Fruit fly (Drosophila melanogaster): Measurements from ENCODE around the gene CG18814.

Gene CG18814

DNA sequence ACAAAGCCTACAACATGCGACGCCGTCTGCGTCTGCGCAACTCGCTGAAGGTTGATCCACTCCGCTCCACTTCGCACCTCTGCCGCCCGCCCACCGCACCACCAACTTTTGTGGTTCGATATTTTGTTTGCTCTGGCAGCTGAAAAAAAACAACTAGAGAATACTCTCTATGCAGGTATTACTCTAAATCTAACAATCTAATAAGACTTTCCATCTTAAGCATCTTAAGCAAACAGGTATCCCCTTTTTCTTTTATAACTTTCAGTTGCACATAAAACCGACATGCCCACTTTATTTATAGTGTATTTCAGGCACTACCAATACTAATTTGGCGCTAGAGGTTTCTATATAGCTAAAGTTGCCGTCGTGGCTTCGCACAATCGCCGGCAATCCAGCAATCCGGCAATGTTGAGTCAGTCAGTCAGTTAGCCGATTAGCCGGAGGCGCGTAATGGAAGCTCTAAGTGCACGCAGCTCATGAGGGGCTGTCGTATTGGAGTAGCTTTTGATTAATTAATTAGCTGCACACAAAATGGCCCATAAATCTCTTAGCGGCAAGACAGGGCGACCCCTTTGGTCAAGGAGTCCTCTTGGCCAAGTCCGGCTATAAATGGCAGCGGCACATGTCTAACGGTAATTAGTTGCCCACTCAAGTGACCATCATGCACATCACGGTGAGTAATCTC lies 41.3 kb upstream of the CG18814 start, which contains the start of gene CG13058 (continued):
- TF ChIP-seq CG18599 (GFP tag; optimal IDR thresholded peaks at IDR 0.05) (peak; percentile 78), CG13624 (GFP tag; optimal IDR thresholded peaks at IDR 0.05) (no peak), H15 (GFP tag; IDR thresholded peaks at IDR 0.05) (no peak), Hmr (GFP tag; optimal IDR thresholded peaks at IDR 0.05) (peak; percentile 61), Rfx (GFP tag; IDR thresholded peaks at IDR 0.05) (0 out of 2 replicates have a peak, but pooled peaks have one; percentile 31), NfI (GFP tag; optimal IDR thresholded peaks at IDR 0.05) (peak; percentile 67), Atf6 (GFP tag; IDR thresholded peaks at IDR 0.05) (peak; percentile 84), salm (tag; optimal IDR thresholded peaks at IDR 0.05) (no peak), lov (optimal IDR thresholded peaks at IDR 0.05) (no peak), lov (GFP tag; IDR thresholded peaks at IDR 0.05) (no peak), NK7.1 (GFP tag; optimal IDR thresholded peaks at IDR 0.05) (no peak), wdn (GFP tag; IDR thresholded peaks at IDR 0.05) (0 out of 2 replicates have a peak, but pooled peaks have one; percentile 60), CG17829 (tag; optimal IDR thresholded peaks at IDR 0.05) (no peak), CG32767 (GFP tag; IDR thresholded peaks at IDR 0.05) (peak; percentile 71; the same call in 1 of the 2 replicates), sug (tag; optimal IDR thresholded peaks at IDR 0.05) (no peak), luna (GFP tag; optimal IDR thresholded peaks at IDR 0.05) (no peak), tup (GFP tag; optimal IDR thresholded peaks at IDR 0.05) (no peak), mirr (GFP tag; optimal IDR thresholded peaks at IDR 0.05) (no peak), Ets65A (GFP tag) (peak; percentile 45), shn (GFP tag; optimal IDR thresholded peaks at IDR 0.05) (peak; percentile 4), vvl (GFP tag; IDR thresholded peaks at IDR 0.05) (no peak), zen (tag; optimal IDR thresholded peaks at IDR 0.05) (no peak), CG16815 (GFP tag; optimal IDR thresholded peaks at IDR 0.05) (peak; percentile 17), CG11247 (GFP tag; IDR thresholded peaks at IDR 0.05) (no peak), ind (GFP tag; optimal IDR thresholded peaks at IDR 0.05) (peak; percentile 50), Chrac-16 (GFP tag; optimal IDR thresholded peaks at IDR 0.05) (peak; percentile 40), Sox100B (GFP tag; optimal IDR thresholded peaks at IDR 0.05) (peak; percentile 53), CG8765 (GFP tag; IDR thresholded peaks at IDR 0.05) (no peak), Lhr (GFP tag; optimal IDR thresholded peaks at IDR 0.05) (no peak), Six4 (GFP tag; optimal IDR thresholded peaks at IDR 0.05) (no peak), CG12299 (tag; optimal IDR thresholded peaks at IDR 0.05) (no peak), dan (GFP tag; IDR thresholded peaks at IDR 0.05) (no peak), dmrt99B (tag; optimal IDR thresholded peaks at IDR 0.05) (peak; percentile 77), CG11085 (GFP tag; IDR thresholded peaks at IDR 0.05) (no peak), CG10462 (GFP tag; optimal IDR thresholded peaks at IDR 0.05) (no peak), en (GFP tag; optimal IDR thresholded peaks at IDR 0.05) (no peak), br (optimal IDR thresholded peaks at IDR 0.05) (no peak), NFAT (GFP tag; IDR thresholded peaks at IDR 0.05) (no peak), Rx (GFP tag; IDR thresholded peaks at IDR 0.05) (no peak), mld (GFP tag; IDR thresholded peaks at IDR 0.05; ENCODE audit: partially characterized antibody) (no peak), pnt (GFP tag; optimal IDR thresholded peaks at IDR 0.05) (no peak), CG2889 (GFP tag; IDR thresholded peaks at IDR 0.05) (0 out of 3 replicates have a peak, but pooled peaks have one; percentile 34), CG7372 (GFP tag; IDR thresholded peaks at IDR 0.05) (no peak), Lim3 (GFP tag; IDR thresholded peaks at IDR 0.05) (peak; percentile 44; the same call in 1 of the 2 replicates), Deaf1 (tag; optimal IDR thresholded peaks at IDR 0.05) (no peak), stc (GFP tag; IDR thresholded peaks at IDR 0.05) (no peak), Dref (GFP tag; IDR thresholded peaks at IDR 0.05) (no peak), BEAF-32 (GFP tag; optimal IDR thresholded peaks at IDR 0.05) (no peak), CG7556 (GFP tag; optimal IDR thresholded peaks at IDR 0.05) (peak; percentile 69), ewg (GFP tag; optimal IDR thresholded peaks at IDR 0.05) (peak; percentile 3), CG15269 (tag; optimal IDR thresholded peaks at IDR 0.05) (peak; percentile 86)

Data from whole organism, embryonic.